Worm (Caenorhabditis elegans) whole organism, late embryonic: Measurements from ENCODE around the gene srx-2.

ENCODE experiments used
- ceh-2 ChIP-seq: sonication (generic microtip); optimal IDR thresholded peaks from 2 replicates; lab custom pipeline; 2016; ENCODE audit warnings: missing genotype, missing genetic modification characterization, missing compliant biosample characterization
- dve-1 ChIP-seq: sonication (generic microtip); optimal IDR thresholded peaks from 2 replicates; lab custom pipeline; 2017; ENCODE audit warnings: antibody characterized with exemption, mild to moderate bottlenecking, missing genetic modification characterization, missing compliant biosample characterization
- npax-4 ChIP-seq: sonication (generic microtip); optimal IDR thresholded peaks from 2 replicates; lab custom pipeline; 2016; ENCODE audit warnings: missing genetic modification characterization, missing compliant biosample characterization

DNA sequence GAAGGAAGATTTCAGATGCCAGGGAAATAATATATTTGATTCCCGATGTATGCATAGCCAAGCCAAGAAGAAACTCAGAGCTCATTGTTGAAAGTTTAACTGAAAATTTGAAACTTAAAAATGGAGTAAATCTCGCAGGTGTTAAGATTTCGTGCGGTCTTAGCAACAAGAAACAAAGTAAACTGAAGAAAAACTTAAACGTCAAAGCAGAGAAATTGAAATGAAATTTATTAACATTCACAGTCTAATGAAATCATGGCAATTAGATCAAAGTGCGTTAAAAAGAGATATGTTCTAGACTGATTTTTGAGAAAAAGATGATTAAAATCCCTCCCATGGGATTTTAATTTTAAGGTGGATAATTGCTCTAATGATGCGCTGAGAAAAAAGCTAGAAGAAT, 28.4 kb upstream of the srx-2 start, which contains the start of gene str-84:
- no peak for TF ChIP-seq npax-4
- no peak for TF ChIP-seq ceh-2 (tag; lab: Kevin White, UChicago)
- TF ChIP-seq dve-1, result no peak
